Fruit fly (Drosophila melanogaster): Measurements from ENCODE around the gene CG2680.

CG2680 gene

dm6 chrX:2743020-2743419, 35.8 kb upstream of the CG2680 start (continued):
- TF ChIP-seq Gsc (GFP tag; IDR thresholded peaks at IDR 0.05) = peak; percentile 49; the same call in 1 of the 2 replicates
- peak; percentile 86 for TF ChIP-seq esg (GFP tag; conservative IDR thresholded peaks at IDR 0.05)
- peak; percentile 39 for TF ChIP-seq CG7928 (GFP tag; optimal IDR thresholded peaks at IDR 0.05)
- peak; percentile 72 for TF ChIP-seq CG11398 (GFP tag; optimal IDR thresholded peaks at IDR 0.05)
- peak; percentile 61 for TF ChIP-seq Doc2 (GFP tag; IDR thresholded peaks at IDR 0.05)
- TF ChIP-seq NC2β (GFP tag; optimal IDR thresholded peaks at IDR 0.05) = peak; percentile 39
- TF ChIP-seq CG30020 (tag; optimal IDR thresholded peaks at IDR 0.05) = no peak
- no peak for TF ChIP-seq kni (GFP tag; optimal IDR thresholded peaks at IDR 0.05)
- TF ChIP-seq TFAM (GFP tag; optimal IDR thresholded peaks at IDR 0.05) = no peak
- no peak for TF ChIP-seq jing (GFP tag; optimal IDR thresholded peaks at IDR 0.05)
- peak; percentile 32 for TF ChIP-seq CG2712 (tag; optimal IDR thresholded peaks at IDR 0.05)
- TF ChIP-seq HHEX (GFP tag; optimal IDR thresholded peaks at IDR 0.05) = peak; percentile 82
- TF ChIP-seq CG7357 (GFP tag; IDR thresholded peaks at IDR 0.05) = peak; percentile 75
- peak; percentile 64 for TF ChIP-seq Drgx (GFP tag; IDR thresholded peaks at IDR 0.05)
- TF ChIP-seq Fer1 (GFP tag; optimal IDR thresholded peaks at IDR 0.05) = peak; percentile 86
- peak; percentile 18 for TF ChIP-seq CG12299 (tag; optimal IDR thresholded peaks at IDR 0.05)
- peak; percentile 56 for TF ChIP-seq ATbp (GFP tag; optimal IDR thresholded peaks at IDR 0.05)
- TF ChIP-seq CG8281 (tag; optimal IDR thresholded peaks at IDR 0.05) = peak; percentile 37
- TF ChIP-seq her (GFP tag; optimal IDR thresholded peaks at IDR 0.05) = peak; percentile 88
- TF ChIP-seq CG13424 (tag; optimal IDR thresholded peaks at IDR 0.05) = peak; percentile 74
- TF ChIP-seq tll (GFP tag; optimal IDR thresholded peaks at IDR 0.05) = no peak
- 0 out of 3 replicates have a peak, but pooled peaks have one; percentile 19 for TF ChIP-seq CG6791 (GFP tag; IDR thresholded peaks at IDR 0.05; ENCODE audit: partially characterized antibody)
- TF ChIP-seq Trl (optimal IDR thresholded peaks at IDR 0.05) = no peak
- TF ChIP-seq Trl (GFP tag; optimal IDR thresholded peaks at IDR 0.05) = peak; percentile 75
- TF ChIP-seq btn (GFP tag; optimal IDR thresholded peaks at IDR 0.05) = peak; percentile 59
- peak; percentile 69 for TF ChIP-seq CG9727 (GFP tag; optimal IDR thresholded peaks at IDR 0.05)
- TF ChIP-seq CG4854 (GFP tag; optimal IDR thresholded peaks at IDR 0.05) = peak; percentile 47
- peak; percentile 90 for TF ChIP-seq CG11456 (GFP tag; IDR thresholded peaks at IDR 0.05)
- no peak for TF ChIP-seq CG6765 (GFP tag; optimal IDR thresholded peaks at IDR 0.05)
- no peak for TF ChIP-seq lola (GFP tag; optimal IDR thresholded peaks at IDR 0.05)
- peak; percentile 72 for TF ChIP-seq eyg (GFP tag; optimal IDR thresholded peaks at IDR 0.05)
- no peak for TF ChIP-seq Hr78 (GFP tag; optimal IDR thresholded peaks at IDR 0.05)
- no peak for TF ChIP-seq hbn (GFP tag; IDR thresholded peaks at IDR 0.05; ENCODE audit: partially characterized antibody)
- no peak for TF ChIP-seq gsb-n (tag; optimal IDR thresholded peaks at IDR 0.05)
- no peak for TF ChIP-seq CG2199 (GFP tag; IDR thresholded peaks at IDR 0.05)
- TF ChIP-seq CG3065 (GFP tag; optimal IDR thresholded peaks at IDR 0.05) = peak; percentile 24
- TF ChIP-seq Sin3A (optimal IDR thresholded peaks at IDR 0.05) = no peak
- TF ChIP-seq stc (GFP tag; IDR thresholded peaks at IDR 0.05) = peak; percentile 83
- TF ChIP-seq CG8944 (GFP tag; optimal IDR thresholded peaks at IDR 0.05) = peak; percentile 77
- peak; percentile 89 for TF ChIP-seq CG10366 (GFP tag; IDR thresholded peaks at IDR 0.05)
- peak; percentile 84 for TF ChIP-seq jumu (GFP tag; optimal IDR thresholded peaks at IDR 0.05)
- TF ChIP-seq nmo (GFP tag; optimal IDR thresholded peaks at IDR 0.05) = peak; percentile 62
- peak; percentile 54 for TF ChIP-seq CG4820 (GFP tag; optimal IDR thresholded peaks at IDR 0.05)
- peak; percentile 73 for TF ChIP-seq ems (GFP tag; optimal IDR thresholded peaks at IDR 0.05)
- TF ChIP-seq Nf-YA (GFP tag; IDR thresholded peaks at IDR 0.05) = peak; percentile 70
- TF ChIP-seq fd102C (GFP tag; optimal IDR thresholded peaks at IDR 0.05) = no peak
- TF ChIP-seq Sox100B (GFP tag; optimal IDR thresholded peaks at IDR 0.05) = peak; percentile 43
- peak; percentile 71 for TF ChIP-seq Bdp1 (GFP tag; optimal IDR thresholded peaks at IDR 0.05)
- no peak for TF ChIP-seq CG10565 (GFP tag; optimal IDR thresholded peaks at IDR 0.05)
- peak; percentile 89 for TF ChIP-seq CG11247 (GFP tag; IDR thresholded peaks at IDR 0.05)
- peak; percentile 78; the same call in 2 of the 3 replicates for TF ChIP-seq jigr1 (GFP tag; IDR thresholded peaks at IDR 0.05)

All from whole organism, embryonic.